Worm (Caenorhabditis elegans) whole organism, mixed stage, embryonic: ENCODE results near the gene C29H12.2.

Experiments
- M03D4.4 ChIP-seq: sonication (generic microtip); optimal IDR thresholded peaks from 2 replicates; lab custom pipeline; 2017; ENCODE audit warnings: mild to moderate bottlenecking, missing genetic modification characterization, missing compliant biosample characterization
- bed-3 ChIP-seq: fragments of 200-800 bp; sonication (Bioruptor generic); optimal IDR thresholded peaks from 3 replicates; lab custom pipeline; 2018; ENCODE audit warnings: mild to moderate bottlenecking, missing genetic modification characterization, moderate library complexity, missing compliant biosample characterization
- blmp-1 ChIP-seq: fragments of 150-350 bp; optimal IDR thresholded peaks from 2 replicates; lab custom pipeline; 2014; ENCODE audit warnings: missing biosample characterization, missing genetic modification characterization
- ceh-39 ChIP-seq: fragments of 150-350 bp; optimal IDR thresholded peaks from 2 replicates; lab custom pipeline; 2014; ENCODE audit warnings: missing biosample characterization, missing genetic modification characterization
- ceh-43 ChIP-seq: fragments of 200-800 bp; sonication (Bioruptor generic); optimal IDR thresholded peaks from 2 replicates; lab custom pipeline; 2018; ENCODE audit warnings: mild to moderate bottlenecking, missing genetic modification characterization, moderate library complexity, missing compliant biosample characterization
- ceh-83 ChIP-seq: fragments of 200-800 bp; sonication (Bioruptor generic); optimal IDR thresholded peaks from 2 replicates; lab custom pipeline; 2018; ENCODE audit warnings: mild to moderate bottlenecking, missing genetic modification characterization, missing compliant biosample characterization
- ces-1 ChIP-seq: fragments of 150-350 bp; optimal IDR thresholded peaks from 2 replicates; lab custom pipeline; 2014; ENCODE audit warnings: missing biosample characterization, missing genetic modification reagents, missing genetic modification characterization
- cnd-1 ChIP-seq: fragments of 200-800 bp; sonication (Bioruptor generic); optimal IDR thresholded peaks from 2 replicates; lab custom pipeline; 2018; ENCODE audit warnings: mild to moderate bottlenecking, missing genetic modification characterization, missing compliant biosample characterization
- drap-1 ChIP-seq: fragments of 200-800 bp; sonication (Bioruptor generic); optimal IDR thresholded peaks from 3 replicates; lab custom pipeline; 2018; ENCODE audit warnings: mild to moderate bottlenecking, missing genetic modification characterization, missing compliant biosample characterization
- elt-1 ChIP-seq: sonication (generic microtip); optimal IDR thresholded peaks from 2 replicates; lab custom pipeline; 2017; ENCODE audit warnings: missing genetic modification characterization, mild to moderate bottlenecking, missing compliant biosample characterization, antibody characterized with exemption, moderate library complexity, borderline replicate concordance; ENCODE audit not compliant: insufficient read depth
- elt-3 ChIP-seq: fragments of 150-350 bp; optimal IDR thresholded peaks from 2 replicates; lab custom pipeline; 2014; ENCODE audit warnings: missing biosample characterization, missing genetic modification characterization
- flh-1 ChIP-seq: fragments of 200-800 bp; sonication (Bioruptor generic); optimal IDR thresholded peaks from 2 replicates; lab custom pipeline; 2018; ENCODE audit warnings: mild to moderate bottlenecking, missing genetic modification characterization, moderate library complexity, missing compliant biosample characterization
- ham-2 ChIP-seq: fragments of 200-800 bp; sonication (Bioruptor generic); optimal IDR thresholded peaks from 2 replicates; lab custom pipeline; 2018; ENCODE audit warnings: mild to moderate bottlenecking, missing genetic modification characterization, missing compliant biosample characterization
- hlh-1 ChIP-seq: fragments of 150-350 bp; optimal IDR thresholded peaks from 2 replicates; lab custom pipeline; 2014; ENCODE audit warnings: missing biosample characterization, missing genetic modification reagents, missing genetic modification characterization
- lin-13 ChIP-seq: fragments of 150-350 bp; optimal IDR thresholded peaks from 2 replicates; lab custom pipeline; 2014; ENCODE audit warnings: missing biosample characterization, missing genetic modification characterization
- lin-32 ChIP-seq: fragments of 200-800 bp; sonication (Bioruptor generic); optimal IDR thresholded peaks from 2 replicates; lab custom pipeline; 2018; ENCODE audit warnings: mild to moderate bottlenecking, missing genetic modification characterization, missing compliant biosample characterization
- mab-5 ChIP-seq: fragments of 150-350 bp; optimal IDR thresholded peaks from 2 replicates; lab custom pipeline; 2014; ENCODE audit warnings: missing biosample characterization, missing genetic modification characterization
- mep-1 ChIP-seq: fragments of 150-350 bp; optimal IDR thresholded peaks from 2 replicates; lab custom pipeline; 2017; ENCODE audit warnings: missing biosample characterization, missing genetic modification reagents, missing genetic modification characterization, inconsistent platforms
- mls-2 ChIP-seq: sonication (generic microtip); optimal IDR thresholded peaks from 2 replicates; lab custom pipeline; 2016; ENCODE audit warnings: mild to moderate bottlenecking, missing genetic modification characterization, moderate library complexity, missing compliant biosample characterization
- nhr-12 ChIP-seq: fragments of 150-350 bp; optimal IDR thresholded peaks from 2 replicates; lab custom pipeline; 2014; ENCODE audit warnings: missing biosample characterization, missing genetic modification characterization
- nhr-2 ChIP-seq: fragments of 150-350 bp; optimal IDR thresholded peaks from 2 replicates; lab custom pipeline; 2014; ENCODE audit warnings: missing biosample characterization, missing genetic modification characterization
- nhr-237 ChIP-seq: fragments of 150-350 bp; optimal IDR thresholded peaks from 2 replicates; lab custom pipeline; 2014; ENCODE audit warnings: missing biosample characterization, missing genetic modification characterization
- nhr-28 ChIP-seq: fragments of 150-350 bp; optimal IDR thresholded peaks from 2 replicates; lab custom pipeline; 2014; ENCODE audit warnings: missing biosample characterization, missing genetic modification characterization
- nhr-76 ChIP-seq: sonication (generic microtip); optimal IDR thresholded peaks from 2 replicates; lab custom pipeline; 2017; ENCODE audit warnings: missing biosample characterization, missing genetic modification characterization
- sem-2 ChIP-seq: fragments of 200-800 bp; sonication (Bioruptor generic); optimal IDR thresholded peaks from 2 replicates; lab custom pipeline; 2018; ENCODE audit warnings: mild to moderate bottlenecking, missing genetic modification characterization, missing compliant biosample characterization
- snpc-4 ChIP-seq: fragments of 150-350 bp; optimal IDR thresholded peaks from 2 replicates; lab custom pipeline; 2014; ENCODE audit warnings: missing biosample characterization, missing genetic modification characterization
- sptf-1 ChIP-seq: sonication (generic microtip); optimal IDR thresholded peaks from 2 replicates; lab custom pipeline; 2017; ENCODE audit warnings: mild to moderate bottlenecking, missing genetic modification characterization, moderate library complexity, missing compliant biosample characterization
- tbx-8 ChIP-seq: fragments of 200-800 bp; sonication (Bioruptor generic); optimal IDR thresholded peaks from 2 replicates; lab custom pipeline; 2018; ENCODE audit warnings: mild to moderate bottlenecking, missing genetic modification characterization, moderate library complexity, missing compliant biosample characterization
- unc-120 ChIP-seq: sonication (generic microtip); optimal IDR thresholded peaks from 2 replicates; lab custom pipeline; 2017; ENCODE audit warnings: missing genetic modification characterization, missing compliant biosample characterization; ENCODE audit not compliant: poor library complexity, severe bottlenecking
- unc-39 ChIP-seq: fragments of 150-350 bp; optimal IDR thresholded peaks from 2 replicates; lab custom pipeline; 2014; ENCODE audit warnings: missing biosample characterization, missing genetic modification characterization
- unc-62 ChIP-seq: fragments of 150-350 bp; optimal IDR thresholded peaks from 2 replicates; lab custom pipeline; 2014; ENCODE audit warnings: missing biosample characterization, missing genetic modification reagents, missing genetic modification characterization
- zip-8 ChIP-seq: fragments of 150-350 bp; optimal IDR thresholded peaks from 2 replicates; lab custom pipeline; 2014; ENCODE audit warnings: missing biosample characterization, missing genetic modification characterization
- ztf-11 ChIP-seq: fragments of 150-350 bp; optimal IDR thresholded peaks from 2 replicates; lab custom pipeline; 2014; ENCODE audit warnings: missing biosample characterization, missing genetic modification characterization

Gene C29H12.2

DNA sequence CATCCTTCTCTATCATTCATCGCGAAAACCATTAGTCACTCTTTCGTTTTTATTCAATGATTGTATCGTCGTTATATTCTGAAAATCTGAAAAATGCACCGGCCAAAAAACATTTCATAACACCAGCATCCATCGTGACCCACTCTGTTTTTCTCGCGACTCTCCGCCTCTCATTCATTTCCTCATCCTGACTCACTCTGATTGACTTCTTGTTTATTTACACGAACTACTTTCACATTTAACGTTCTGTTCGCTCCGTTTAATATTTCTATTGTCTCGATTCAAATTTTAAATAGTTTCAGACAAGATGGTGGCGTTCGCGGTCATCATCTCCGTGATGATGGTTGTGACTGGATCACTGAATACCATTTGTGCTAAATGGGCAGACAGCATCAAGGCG, at the start of gene C29H12.2:
C29H12.2 (plus strand) TSS at position 297 of the 400 bp plus-strand sequence.
- TF ChIP-seq cnd-1 (tag; lab: Kevin White, UChicago) (no peak), hlh-1 (no peak), ceh-39 (tag; lab: Kevin White, UChicago) (no peak), sem-2 (GFP tag; lab: Kevin White, UChicago) (no peak), unc-39 (tag; lab: Kevin White, UChicago) (no peak)
- TF ChIP-seq, all 35 proteins: peak for 0

DNA sequence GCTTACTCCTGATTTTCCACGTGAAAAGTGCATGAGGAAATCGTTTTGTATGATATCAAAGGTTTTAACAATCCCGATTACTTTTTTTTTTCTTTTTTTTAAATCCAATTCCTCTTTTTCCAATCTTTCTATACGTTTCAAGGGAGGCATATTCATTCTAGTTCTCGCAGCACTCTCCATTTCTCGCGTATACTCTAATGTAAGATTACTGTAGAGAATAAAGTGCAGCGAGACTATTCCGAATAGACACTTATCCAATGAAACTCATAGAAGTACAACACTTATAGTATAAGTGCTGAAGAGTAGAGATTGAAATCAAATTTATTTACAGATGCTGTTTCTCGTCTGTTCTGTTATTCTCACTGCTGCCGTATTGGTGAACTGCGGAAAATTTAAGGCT, 46.0 kb upstream of the C29H12.2 start, which contains the start of gene H12I13.6:
H12I13.6 (plus strand) TSS at position 301 of the 400 bp plus-strand sequence.
- TF ChIP-seq mep-1 (tag; lab: Kevin White, UChicago) (no peak), bed-3 (GFP tag; lab: Kevin White, UChicago) (no peak), ham-2 (no peak), drap-1 (no peak), lin-13 (tag; lab: Kevin White, UChicago) (no peak), ceh-43 (GFP tag; lab: Kevin White, UChicago) (no peak), nhr-2 (no peak), nhr-28 (tag; lab: Kevin White, UChicago) (no peak), tbx-8 (GFP tag; lab: Kevin White, UChicago) (no peak), unc-39 (tag; lab: Kevin White, UChicago) (no peak), hlh-1 (no peak), blmp-1 (tag; lab: Kevin White, UChicago) (no peak), unc-120 (no peak), flh-1 (GFP tag; lab: Kevin White, UChicago) (no peak), elt-1 (no peak), nhr-237 (no peak), ces-1 (GFP tag; lab: Kevin White, UChicago) (no peak), snpc-4 (tag; lab: Kevin White, UChicago) (no peak), sptf-1 (tag; lab: Kevin White, UChicago) (no peak)

DNA sequence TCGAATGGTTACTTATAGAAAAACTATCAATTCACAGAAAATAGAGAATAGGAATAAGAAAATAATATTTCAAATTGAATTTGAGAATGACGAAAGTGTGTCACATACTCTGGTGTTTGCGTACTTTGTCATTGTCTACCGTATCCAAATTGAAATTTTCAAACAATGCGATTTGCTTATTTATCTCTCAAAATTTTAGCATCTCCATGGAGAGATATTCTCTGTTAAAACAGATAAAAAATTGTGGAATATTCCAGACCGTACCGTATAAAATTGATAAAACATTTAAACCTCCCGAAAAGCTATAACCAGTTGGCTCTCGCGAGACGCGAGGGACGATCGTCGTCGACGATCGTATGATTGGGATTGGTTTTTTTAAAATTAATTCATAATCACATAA, 42.9 kb upstream of the C29H12.2 start, which contains the start of gene fbf-1:
fbf-1 (minus strand) TSS at position 101 of the 400 bp plus-strand sequence.
- TF ChIP-seq nhr-2 (no peak), unc-62 (GFP tag; lab: Kevin White, UChicago) (no peak), elt-1 (no peak), drap-1 (no peak), zip-8 (tag; lab: Kevin White, UChicago) (no peak), unc-120 (no peak), blmp-1 (tag; lab: Kevin White, UChicago) (no peak), flh-1 (GFP tag; lab: Kevin White, UChicago) (no peak), sem-2 (GFP tag; lab: Kevin White, UChicago) (no peak), nhr-12 (tag; lab: Kevin White, UChicago) (no peak), nhr-237 (no peak), sptf-1 (tag; lab: Kevin White, UChicago) (no peak), M03D4.4 (tag; lab: Kevin White, UChicago) (no peak), nhr-76 (no peak), hlh-1 (no peak), ztf-11 (tag; lab: Kevin White, UChicago) (no peak), ceh-83 (GFP tag; lab: Kevin White, UChicago) (no peak), ham-2 (no peak), bed-3 (GFP tag; lab: Kevin White, UChicago) (no peak), mep-1 (tag; lab: Kevin White, UChicago) (no peak)

DNA sequence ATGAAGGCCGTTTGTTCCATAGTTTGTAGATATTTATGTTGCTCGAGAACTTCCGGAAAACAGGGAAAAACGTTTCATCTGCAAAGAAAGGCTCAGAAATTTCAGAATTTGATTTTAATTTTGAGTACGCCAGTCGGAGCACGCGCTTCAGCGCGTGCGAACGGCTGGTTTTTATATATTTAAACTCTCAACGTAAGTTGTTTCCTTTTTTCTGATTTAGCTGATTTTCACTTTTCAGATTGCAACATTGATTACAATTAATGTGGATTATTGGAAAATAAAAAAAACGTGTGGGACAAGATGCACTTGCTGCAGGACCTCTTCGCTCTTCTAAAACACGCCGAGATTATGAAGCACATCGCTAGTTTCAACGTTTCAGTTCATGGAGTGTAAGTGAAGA, 41.0 kb upstream of the C29H12.2 start, which contains the start of gene F21H12.3:
F21H12.3 (plus strand) TSS at position 301 of the 400 bp plus-strand sequence.
- TF ChIP-seq unc-39 (tag; lab: Kevin White, UChicago), result no peak
- TF ChIP-seq ceh-39 (tag; lab: Kevin White, UChicago), result no peak
- no peak for TF ChIP-seq mab-5 (tag; lab: Kevin White, UChicago)
- TF ChIP-seq cnd-1 (tag; lab: Kevin White, UChicago), result no peak
- TF ChIP-seq drap-1, result no peak
- no peak for TF ChIP-seq nhr-76
- no peak for TF ChIP-seq ces-1 (GFP tag; lab: Kevin White, UChicago)
- TF ChIP-seq ham-2, result no peak
- no peak for TF ChIP-seq lin-32 (GFP tag; lab: Kevin White, UChicago)
- TF ChIP-seq nhr-28 (tag; lab: Kevin White, UChicago), result no peak
- TF ChIP-seq hlh-1, result no peak

DNA sequence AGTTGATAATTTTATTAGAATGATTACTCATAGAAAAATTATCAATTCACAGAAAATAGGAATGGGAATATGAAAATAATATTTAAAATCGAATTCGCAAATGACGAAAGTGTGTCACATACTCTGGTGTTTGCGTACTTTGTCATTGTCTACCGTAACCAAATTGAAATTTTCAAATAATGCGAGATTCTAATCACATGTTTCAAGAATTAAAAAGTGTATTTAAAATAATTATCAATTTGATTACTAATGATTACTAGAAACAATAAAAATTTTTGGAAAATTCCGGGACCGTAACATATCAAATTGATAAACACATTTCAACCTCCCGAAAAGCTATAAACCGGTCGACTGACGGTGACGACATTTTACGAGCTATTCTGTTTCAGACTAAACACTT, 32.2 kb upstream of the C29H12.2 start, which contains the start of the genes fbf-2 and nspg-3:
fbf-2 (minus strand) TSS at position 101 of the 400 bp plus-strand sequence.
nspg-3 (plus strand) TSS at position 388 of the 400 bp plus-strand sequence.
- no peak for TF ChIP-seq ham-2
- no peak for TF ChIP-seq unc-39 (tag; lab: Kevin White, UChicago)
- no peak for TF ChIP-seq mab-5 (tag; lab: Kevin White, UChicago)
- no peak for TF ChIP-seq tbx-8 (GFP tag; lab: Kevin White, UChicago)
- TF ChIP-seq drap-1, result no peak
- TF ChIP-seq blmp-1 (tag; lab: Kevin White, UChicago), result no peak
- no peak for TF ChIP-seq sem-2 (GFP tag; lab: Kevin White, UChicago)
- no peak for TF ChIP-seq mls-2 (tag; lab: Kevin White, UChicago)
- TF ChIP-seq nhr-12 (tag; lab: Kevin White, UChicago), result no peak
- TF ChIP-seq elt-3 (tag; lab: Kevin White, UChicago), result no peak
- no peak for TF ChIP-seq hlh-1
